Fruit fly (Drosophila melanogaster) S2 (cell line): ENCODE measurements around the gene dtr.

Experiments used
- CG8478 ChIP-seq: fragments of >200 bp; optimal IDR thresholded peaks from 2 replicates; lab custom pipeline; 2018
- CTCF ChIP-seq, 2 experiments: fragments of >200 bp; optimal IDR thresholded peaks; 2 replicates each; lab custom pipeline; 2018

dtr gene

DNA sequence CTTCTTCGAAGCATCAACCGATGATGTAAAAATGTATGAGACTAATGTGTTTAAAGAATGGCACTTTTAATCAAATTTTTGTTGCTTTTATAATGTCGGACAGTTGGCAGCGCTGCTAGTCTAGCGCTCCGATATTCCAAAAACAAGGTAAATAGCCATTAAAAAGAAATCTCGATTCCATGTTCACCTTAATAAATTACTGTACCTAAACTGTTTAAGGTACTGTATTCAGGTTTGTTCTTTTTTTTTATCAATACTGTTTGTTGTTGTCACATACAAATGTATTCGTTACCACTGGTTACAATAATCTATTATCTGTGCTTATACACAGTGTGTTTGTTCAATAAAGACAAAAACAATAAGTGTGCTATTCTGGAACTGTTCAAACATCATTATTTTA is at the start of gene dtr:
Gene dtr, plus strand, starts transcription at position 301 of the 400 bp plus-strand sequence.
- no peak for TF ChIP-seq CTCF (optimal IDR thresholded peaks at IDR 0.05; lab: Kevin White, UChicago)
- no peak for TF ChIP-seq CG8478 (lab: Kevin White, UChicago)

DNA sequence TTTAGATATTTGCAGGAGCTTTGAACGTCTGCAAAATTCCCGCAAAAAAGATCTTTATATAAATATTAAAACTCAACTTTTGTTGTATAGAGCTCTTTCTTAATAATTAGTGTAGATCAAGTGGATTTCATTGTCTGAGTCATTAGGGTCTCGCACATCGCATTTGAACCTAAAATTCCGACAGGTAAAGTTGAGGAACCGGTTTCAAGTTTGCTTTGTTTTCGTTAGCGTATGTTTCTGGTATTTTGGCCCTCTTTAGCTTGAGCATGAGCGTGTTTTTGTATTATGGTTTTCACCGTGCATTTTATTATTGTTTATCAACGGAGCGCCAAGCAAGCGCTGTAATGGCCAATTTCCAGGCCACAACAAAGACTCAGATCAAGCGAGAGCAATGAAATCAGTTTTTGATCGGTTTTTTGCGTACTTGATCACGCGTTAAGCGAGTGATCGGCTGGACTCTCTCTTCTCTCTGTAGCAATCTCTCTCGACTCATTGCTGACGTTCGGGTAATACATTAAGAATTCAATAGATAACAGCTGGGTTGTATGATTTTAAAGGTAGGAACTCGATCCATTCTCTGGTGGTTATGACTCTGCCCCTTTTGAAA is 48.1 kb upstream of the dtr start:
- TF ChIP-seq CG8478 (lab: Kevin White, UChicago), result no peak
- no peak for TF ChIP-seq CTCF (optimal IDR thresholded peaks at IDR 0.05; lab: Kevin White, UChicago)

dm6 chr2L:21313909-21314400 is 47.1 kb upstream of the dtr start, which contains the start of gene CG46314:
TSS of gene CG46314 (plus strand) at chr2L:21314360.
- no peak for TF ChIP-seq CG8478 (lab: Kevin White, UChicago)
- no peak for TF ChIP-seq CTCF (optimal IDR thresholded peaks at IDR 0.05; lab: Kevin White, UChicago)

DNA sequence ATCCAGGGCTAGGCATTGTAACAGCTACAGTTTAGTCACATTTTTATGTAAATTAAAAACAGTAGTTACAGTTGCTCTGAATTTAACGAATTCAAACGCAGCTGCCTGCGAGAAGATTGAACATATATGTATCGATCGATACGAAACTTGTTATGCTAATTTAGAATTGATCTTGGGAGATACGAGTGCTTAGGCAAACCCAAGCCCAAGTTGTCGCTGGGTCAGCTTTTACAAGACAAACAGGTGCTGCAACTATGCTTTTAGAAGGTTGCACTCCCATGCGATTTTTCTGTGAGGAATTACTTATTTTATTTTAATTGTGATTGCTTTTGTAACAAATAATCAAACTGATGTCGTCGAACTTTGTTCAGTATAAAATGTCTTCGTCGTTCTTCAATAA is 44.3 kb upstream of the dtr start:
- no peak for TF ChIP-seq CG8478 (lab: Kevin White, UChicago)
- TF ChIP-seq CTCF (optimal IDR thresholded peaks at IDR 0.05; lab: Kevin White, UChicago), result no peak

DNA sequence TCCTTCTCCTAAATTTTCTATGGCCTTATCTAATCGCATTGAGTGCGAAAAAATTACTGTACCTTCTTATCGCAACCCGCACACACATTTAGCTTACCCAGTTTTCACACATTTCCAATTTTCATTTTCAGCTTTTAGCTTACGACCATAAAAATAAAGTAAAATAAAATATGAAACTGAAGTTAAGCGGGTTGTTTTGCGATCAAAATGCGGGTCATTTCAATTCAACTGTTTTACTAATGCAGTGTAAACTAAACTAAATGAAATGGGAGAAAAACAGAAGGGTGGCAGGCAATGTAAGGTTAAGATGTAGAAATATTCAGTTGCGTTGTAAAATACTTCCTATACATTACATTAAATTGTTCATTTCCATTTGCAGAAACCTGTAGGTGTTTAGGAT is 38.9 kb upstream of the dtr start:
- TF ChIP-seq CG8478 (lab: Kevin White, UChicago), result no peak
- TF ChIP-seq CTCF (optimal IDR thresholded peaks at IDR 0.05; lab: Kevin White, UChicago), result no peak

DNA sequence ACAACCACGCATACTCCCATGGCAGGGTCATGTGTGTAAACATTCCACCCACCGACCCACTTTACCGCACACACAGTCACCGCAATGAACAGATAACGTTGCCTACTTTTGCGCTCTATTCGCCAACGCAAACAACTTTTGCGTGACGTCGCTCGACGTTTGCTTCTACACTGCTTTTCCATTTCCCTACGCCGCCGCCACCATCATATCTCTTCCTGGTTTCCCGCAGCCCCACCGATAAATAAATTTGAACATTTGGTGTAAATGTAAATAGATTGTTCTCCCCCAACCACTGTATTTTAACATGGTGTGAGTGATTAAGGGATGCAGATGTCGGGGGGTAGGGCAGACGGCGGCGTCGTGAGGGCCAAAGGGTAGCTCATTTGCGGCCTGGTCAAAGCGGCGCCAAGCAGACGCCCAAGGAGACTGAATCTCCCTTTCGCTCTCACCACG is 36.6 kb upstream of the dtr start:
- no peak for TF ChIP-seq CG8478 (lab: Kevin White, UChicago)
- TF ChIP-seq CTCF (optimal IDR thresholded peaks at IDR 0.05; lab: Kevin White, UChicago), result no peak

dm6 chr2L:21329353-21329752 is 31.7 kb upstream of the dtr start:
- TF ChIP-seq CTCF (optimal IDR thresholded peaks at IDR 0.05; lab: Kevin White, UChicago), result no peak

DNA sequence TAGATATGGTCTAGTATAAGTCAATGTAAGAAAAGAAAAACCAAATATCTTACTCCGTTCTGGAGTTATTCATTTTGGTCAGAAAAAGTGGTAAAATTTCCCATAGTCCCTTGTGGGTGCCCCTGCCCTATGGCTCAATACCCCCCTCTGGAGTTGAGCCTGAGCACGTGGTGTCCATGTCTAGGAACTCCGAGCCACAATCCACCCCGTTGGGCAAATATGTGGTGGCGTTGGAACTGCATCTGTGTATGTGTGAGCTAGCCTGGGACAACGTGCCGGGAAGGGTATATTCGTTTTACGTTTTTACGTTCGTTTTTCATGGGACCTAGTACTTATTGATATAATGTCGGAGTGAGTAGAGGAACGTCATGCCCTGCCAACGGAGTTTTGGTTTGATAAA is 30.2 kb upstream of the dtr start:
- TF ChIP-seq CG8478 (lab: Kevin White, UChicago) (no peak), CTCF (optimal IDR thresholded peaks at IDR 0.05; lab: Kevin White, UChicago) (no peak)

dm6 chr2L:21331502-21331901 is 29.5 kb upstream of the dtr start, which contains the start of gene dimm:
TSS of gene dimm (plus strand) at chr2L:21331756.
- TF ChIP-seq CG8478 (lab: Kevin White, UChicago), result no peak
- no peak for TF ChIP-seq CTCF (optimal IDR thresholded peaks at IDR 0.05; lab: Kevin White, UChicago)

DNA sequence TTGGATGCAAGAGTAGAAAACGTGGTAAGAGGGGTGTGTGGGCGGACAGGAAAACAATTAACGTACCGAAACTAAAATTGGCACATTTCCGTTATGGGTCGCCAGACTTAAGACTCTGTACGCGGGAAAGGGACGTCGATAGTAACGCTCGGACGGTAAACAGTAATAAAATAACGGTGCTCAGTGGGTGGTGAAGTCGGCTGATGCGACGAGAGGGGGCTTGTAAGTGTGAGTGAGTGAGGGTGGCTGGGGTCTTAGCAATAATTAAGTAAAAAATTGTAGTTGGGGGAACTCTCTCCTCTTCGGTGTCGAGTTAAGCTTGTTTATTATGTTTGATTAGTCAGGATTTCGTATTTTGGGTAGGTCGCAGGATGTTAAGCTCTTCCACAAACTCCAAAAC is 19.3 kb upstream of the dtr start:
- TF ChIP-seq CG8478 (lab: Kevin White, UChicago) (no peak), CTCF (optimal IDR thresholded peaks at IDR 0.05; lab: Kevin White, UChicago) (no peak)

- TF ChIP-seq CTCF (optimal IDR thresholded peaks at IDR 0.05; lab: Kevin White, UChicago) (peak; percentile 37 to 48), CG8478 (lab: Kevin White, UChicago) (no peak)
Observed at dm6 chr2L:21344203-21344753, 16.7 kb upstream of the dtr start, which contains the start of gene Tsp39D. TSS of gene Tsp39D (plus strand) at chr2L:21344607.

dm6 chr2L:21367296-21367695 is 6.3 kb downstream of the dtr start:
- TF ChIP-seq CTCF (optimal IDR thresholded peaks at IDR 0.05; lab: Kevin White, UChicago), result no peak
- no peak for TF ChIP-seq CG8478 (lab: Kevin White, UChicago)

- TF ChIP-seq CG8478 (lab: Kevin White, UChicago), result no peak
- TF ChIP-seq CTCF (optimal IDR thresholded peaks at IDR 0.05; lab: Kevin White, UChicago), result no peak
Observed at dm6 chr2L:21369606-21370005, 8.6 kb downstream of the dtr start, which contains the start of gene Gr39b. TSS of gene Gr39b (minus strand) at chr2L:21369706.

- TF ChIP-seq CTCF (optimal IDR thresholded peaks at IDR 0.05; lab: Kevin White, UChicago) (no peak), CG8478 (lab: Kevin White, UChicago) (no peak)
Observed at dm6 chr2L:21370886-21371285, 9.9 kb downstream of the dtr start, which contains the start of gene CG8665. TSS of gene CG8665 (plus strand) at chr2L:21371227.

- TF ChIP-seq CG8478 (lab: Kevin White, UChicago) (no peak), CTCF (optimal IDR thresholded peaks at IDR 0.05; lab: Kevin White, UChicago) (no peak)
Observed at dm6 chr2L:21377984-21378383, 17.0 kb downstream of the dtr start.
